Fruit fly (Drosophila melanogaster) whole organism, embryonic: ENCODE measurements around the gene eEF1alpha2.

ENCODE experiments used
- B-H2 ChIP-seq: fragments of 200-800 bp; sonication (Bioruptor generic); optimal IDR thresholded peaks from 2 replicates; lab custom pipeline; 2018; ENCODE audit warnings: missing biosample characterization, mild to moderate bottlenecking, missing genetic modification characterization
- BtbVII ChIP-seq: fragments of 200-800 bp; sonication (Bioruptor generic); optimal IDR thresholded peaks from 3 replicates; lab custom pipeline; 2017; ENCODE audit warnings: missing biosample characterization, mild to moderate bottlenecking, missing genetic modification characterization
- CG10979 ChIP-seq: fragments of 200-800 bp; sonication (Bioruptor generic); optimal IDR thresholded peaks from 2 replicates; lab custom pipeline; 2018; ENCODE audit warnings: missing biosample characterization, mild to moderate bottlenecking, missing genetic modification characterization, moderate library complexity
- CG12071 ChIP-seq: fragments of 200-800 bp; sonication (Bioruptor generic); optimal IDR thresholded peaks from 3 replicates; lab custom pipeline; 2018; ENCODE audit warnings: missing biosample characterization, mild to moderate bottlenecking, missing genetic modification characterization
- CG12236 ChIP-seq: fragments of 200-800 bp; sonication (Bioruptor generic); optimal IDR thresholded peaks from 2 replicates; lab custom pipeline; 2016; ENCODE audit warnings: missing biosample characterization, missing genetic modification characterization
- CG14441 ChIP-seq: fragments of 200-800 bp; sonication (Bioruptor generic); IDR thresholded peaks from 2 replicates; pipeline ENCODE4 v1.3.6; 2022; ENCODE audit warnings: missing biosample characterization, missing genetic modification characterization
- CG15479 ChIP-seq: fragments of 200-800 bp; sonication (Bioruptor generic); optimal IDR thresholded peaks from 3 replicates; lab custom pipeline; 2019; ENCODE audit warnings: missing biosample characterization, mild to moderate bottlenecking, missing genetic modification characterization, moderate library complexity
- CG16779 ChIP-seq: fragments of 200-800 bp; sonication (Bioruptor generic); IDR thresholded peaks from 2 replicates; pipeline ENCODE4 v1.3.6; 2022; ENCODE audit warnings: missing biosample characterization, missing genetic modification characterization
- CG16815 ChIP-seq: fragments of 200-800 bp; sonication (Bioruptor generic); optimal IDR thresholded peaks from 3 replicates; lab custom pipeline; 2017; ENCODE audit warnings: missing biosample characterization, mild to moderate bottlenecking, missing genetic modification characterization
- CG16863 ChIP-seq: fragments of 200-800 bp; sonication (Bioruptor generic); optimal IDR thresholded peaks from 3 replicates; lab custom pipeline; 2016; ENCODE audit warnings: missing biosample characterization, missing genetic modification characterization
- CG17385 ChIP-seq: fragments of 200-800 bp; sonication (Bioruptor generic); optimal IDR thresholded peaks from 3 replicates; lab custom pipeline; 2018; ENCODE audit warnings: missing biosample characterization, mild to moderate bottlenecking, missing genetic modification characterization
- CG1792 ChIP-seq: fragments of 200-800 bp; sonication (Bioruptor generic); optimal IDR thresholded peaks from 2 replicates; lab custom pipeline; 2016; ENCODE audit warnings: missing biosample characterization, missing genetic modification characterization
- CG30020 ChIP-seq: fragments of 200-800 bp; optimal IDR thresholded peaks from 2 replicates; lab custom pipeline; 2019; ENCODE audit warnings: missing biosample characterization, mild to moderate bottlenecking, missing genetic modification characterization, moderate library complexity
- CG3065 ChIP-seq: fragments of 200-800 bp; sonication (Bioruptor generic); optimal IDR thresholded peaks from 2 replicates; lab custom pipeline; 2016; ENCODE audit warnings: missing biosample characterization, missing genetic modification characterization
- CG31365 ChIP-seq: fragments of 200-800 bp; sonication (Bioruptor generic); optimal IDR thresholded peaks from 2 replicates; lab custom pipeline; 2018; ENCODE audit warnings: missing biosample characterization, mild to moderate bottlenecking, missing genetic modification characterization
- CG34422 ChIP-seq: fragments of 200-800 bp; sonication (Bioruptor generic); IDR thresholded peaks from 3 replicates; pipeline ENCODE4 v1.3.6; 2022; ENCODE audit warnings: missing biosample characterization, missing genetic modification characterization
- CG7556 ChIP-seq: fragments of 200-800 bp; sonication (Bioruptor generic); optimal IDR thresholded peaks from 2 replicates; lab custom pipeline; 2017; ENCODE audit warnings: missing biosample characterization, mild to moderate bottlenecking, missing genetic modification characterization
- CG7987 ChIP-seq: fragments of 200-800 bp; sonication (Bioruptor generic); optimal IDR thresholded peaks from 2 replicates; lab custom pipeline; 2018; ENCODE audit warnings: missing biosample characterization, mild to moderate bottlenecking, missing genetic modification characterization, moderate library complexity
- CG8388 ChIP-seq: fragments of 200-800 bp; sonication (Bioruptor generic); optimal IDR thresholded peaks from 2 replicates; lab custom pipeline; 2019; ENCODE audit warnings: missing biosample characterization, mild to moderate bottlenecking, missing genetic modification characterization, moderate library complexity
- CG9876 ChIP-seq: fragments of 200-800 bp; sonication (Bioruptor generic); optimal IDR thresholded peaks from 2 replicates; lab custom pipeline; 2016; ENCODE audit warnings: missing biosample characterization, missing genetic modification characterization
- Chrac-16 ChIP-seq: fragments of 200-800 bp; sonication (Bioruptor generic); optimal IDR thresholded peaks from 3 replicates; lab custom pipeline; 2016; ENCODE audit warnings: missing biosample characterization, missing genetic modification characterization
- Hmr ChIP-seq: fragments of 200-800 bp; sonication (Bioruptor generic); optimal IDR thresholded peaks from 3 replicates; lab custom pipeline; 2017; ENCODE audit warnings: mild to moderate bottlenecking, missing biosample characterization, missing genetic modification reagents, missing genetic modification characterization
- Hmx ChIP-seq: fragments of 200-800 bp; sonication (Bioruptor generic); optimal IDR thresholded peaks from 2 replicates; lab custom pipeline; 2016; ENCODE audit warnings: missing biosample characterization, missing genetic modification characterization
- Lhr ChIP-seq: fragments of 200-800 bp; sonication (Bioruptor generic); optimal IDR thresholded peaks from 3 replicates; lab custom pipeline; 2017; ENCODE audit warnings: mild to moderate bottlenecking, missing biosample characterization, missing genetic modification reagents, missing genetic modification characterization
- Lim3 ChIP-seq: fragments of 200-800 bp; sonication (Bioruptor generic); IDR thresholded peaks from 2 replicates; pipeline ENCODE4 v1.3.6; 2022; ENCODE audit warnings: missing biosample characterization, missing genetic modification characterization
- Max ChIP-seq: fragments of 200-800 bp; sonication (Bioruptor generic); optimal IDR thresholded peaks from 2 replicates; lab custom pipeline; 2016; ENCODE audit warnings: missing biosample characterization, mild to moderate bottlenecking, missing genetic modification characterization
- Mrtf ChIP-seq: fragments of 200-800 bp; sonication (Bioruptor generic); IDR thresholded peaks from 3 replicates; pipeline ENCODE4 v1.3.6; 2022; ENCODE audit warnings: missing biosample characterization, missing genetic modification characterization
- NC2β ChIP-seq: fragments of 200-800 bp; sonication (Bioruptor generic); optimal IDR thresholded peaks from 2 replicates; lab custom pipeline; 2016; ENCODE audit warnings: missing biosample characterization, missing genetic modification characterization
- NfI ChIP-seq: fragments of 200-800 bp; sonication (Bioruptor generic); optimal IDR thresholded peaks from 3 replicates; lab custom pipeline; 2018; ENCODE audit warnings: missing biosample characterization, mild to moderate bottlenecking, missing genetic modification characterization, moderate library complexity
- Ravus ChIP-seq: fragments of 200-800 bp; sonication (Bioruptor generic); IDR thresholded peaks from 2 replicates; pipeline ENCODE4 v1.3.6; 2022; ENCODE audit warnings: missing biosample characterization, missing genetic modification characterization
- Xrp1 ChIP-seq: fragments of 200-800 bp; sonication (Bioruptor generic); IDR thresholded peaks from 2 replicates; pipeline ENCODE4 v1.3.6; 2022; ENCODE audit warnings: missing biosample characterization, missing genetic modification characterization
- aop ChIP-seq: fragments of 200-800 bp; sonication (Bioruptor generic); IDR thresholded peaks from 2 replicates; pipeline ENCODE4 v1.3.6; 2022; ENCODE audit warnings: missing biosample characterization, missing genetic modification characterization
- ara ChIP-seq: fragments of 200-800 bp; sonication (Bioruptor generic); IDR thresholded peaks from 2 replicates; pipeline ENCODE4 v1.3.6; 2022; ENCODE audit warnings: missing biosample characterization, missing genetic modification characterization
- br ChIP-seq: fragments of >200 bp; optimal IDR thresholded peaks from 2 replicates; lab custom pipeline; 2017
- caup ChIP-seq: fragments of 200-800 bp; sonication (Bioruptor generic); optimal IDR thresholded peaks from 3 replicates; lab custom pipeline; 2017; ENCODE audit warnings: missing biosample characterization, mild to moderate bottlenecking, missing genetic modification characterization, moderate library complexity; ENCODE audit not compliant: severe bottlenecking
- corto ChIP-seq: fragments of 200-800 bp; sonication (Bioruptor generic); optimal IDR thresholded peaks from 2 replicates; lab custom pipeline; 2016; ENCODE audit warnings: missing biosample characterization, mild to moderate bottlenecking, missing genetic modification characterization, moderate library complexity
- dan ChIP-seq: fragments of 200-800 bp; sonication (Bioruptor generic); IDR thresholded peaks from 2 replicates; pipeline ENCODE4 v1.3.6; 2022; ENCODE audit warnings: missing biosample characterization, missing genetic modification characterization
- dati ChIP-seq: fragments of 200-800 bp; sonication (Bioruptor generic); IDR thresholded peaks from 2 replicates; pipeline ENCODE4 v1.3.6; 2022; ENCODE audit warnings: missing biosample characterization, missing genetic modification characterization
- dpn ChIP-seq, 2 experiments: fragments of 200-800 bp; sonication (Bioruptor generic); optimal IDR thresholded peaks; 3 replicates each; lab custom pipeline; 2016; ENCODE audit warnings: missing biosample characterization in 2 of 2, missing genetic modification characterization in 2 of 2
- esg ChIP-seq: fragments of 200-800 bp; sonication (Bioruptor generic); conservative IDR thresholded peaks from 2 replicates; pipeline ENCODE4 v1.3.6; 2022; ENCODE audit warnings: missing biosample characterization, missing genetic modification characterization
- exex ChIP-seq: fragments of 200-800 bp; sonication (Bioruptor generic); optimal IDR thresholded peaks from 4 replicates; lab custom pipeline; 2018; ENCODE audit warnings: missing biosample characterization, mild to moderate bottlenecking, missing genetic modification characterization, moderate library complexity
- gro ChIP-seq: fragments of 200-800 bp; sonication (Bioruptor generic); optimal IDR thresholded peaks from 2 replicates; lab custom pipeline; 2016; ENCODE audit warnings: missing biosample characterization, missing genetic modification characterization
- klu ChIP-seq: fragments of 200-800 bp; sonication (Bioruptor generic); IDR thresholded peaks from 2 replicates; pipeline ENCODE4 v1.3.6; 2022; ENCODE audit warnings: missing biosample characterization, missing genetic modification characterization
- maf-S ChIP-seq: fragments of 200-800 bp; sonication (Bioruptor generic); optimal IDR thresholded peaks from 2 replicates; lab custom pipeline; 2016; ENCODE audit warnings: missing biosample characterization, missing genetic modification characterization
- pho ChIP-seq: fragments of 200-800 bp; sonication (Bioruptor generic); optimal IDR thresholded peaks from 2 replicates; lab custom pipeline; 2016; ENCODE audit warnings: missing biosample characterization, missing genetic modification characterization
- psq ChIP-seq: fragments of 200-800 bp; sonication (Bioruptor generic); optimal IDR thresholded peaks from 2 replicates; lab custom pipeline; 2017; ENCODE audit warnings: missing biosample characterization, missing genetic modification characterization
- repo ChIP-seq: fragments of 200-800 bp; sonication (Bioruptor generic); optimal IDR thresholded peaks from 2 replicates; lab custom pipeline; 2016; ENCODE audit warnings: missing biosample characterization, missing genetic modification characterization
- sim ChIP-seq: fragments of 200-800 bp; sonication (Bioruptor generic); IDR thresholded peaks from 2 replicates; pipeline ENCODE4 v1.3.6; 2022; ENCODE audit warnings: missing biosample characterization, missing genetic modification characterization
- sna ChIP-seq: fragments of 200-800 bp; sonication (Bioruptor generic); IDR thresholded peaks from 2 replicates; pipeline ENCODE4 v1.3.6; 2022; ENCODE audit warnings: missing biosample characterization, missing genetic modification characterization; ENCODE audit not compliant: partially characterized antibody
- z ChIP-seq: fragments of 200-800 bp; sonication (Bioruptor generic); IDR thresholded peaks from 3 replicates; pipeline ENCODE4 v1.3.6; 2022; ENCODE audit warnings: missing biosample characterization, missing genetic modification characterization

Gene eEF1alpha2

dm6 chr3R:31776583-31777362 is 38.5 kb downstream of the eEF1alpha2 start, which contains the start of the genes CG2126 and faf (continued):
- TF ChIP-seq z (GFP tag; lab: Robert Waterston, UW) (no peak), CG16815 (GFP tag; lab: Kevin White, UChicago) (peak; percentile 54), br (no peak), esg (peak; percentile 50), CG12236 (GFP tag; lab: Kevin White, UChicago) (no peak), NfI (peak; percentile 78), exex (tag; lab: Kevin White, UChicago) (peak; percentile 53), CG31365 (tag; lab: Kevin White, UChicago) (no peak), CG30020 (tag; lab: Kevin White, UChicago) (peak; percentile 65), Xrp1 (GFP tag; lab: Robert Waterston, UW) (peak; percentile 77; the same call in 1 of the 2 replicates), CG34422 (GFP tag; lab: Robert Waterston, UW) (peak; percentile 80; the same call in 2 of the 3 replicates), CG3065 (GFP tag; lab: Kevin White, UChicago) (peak; percentile 21), Hmr (GFP tag; lab: Kevin White, UChicago) (peak; percentile 77), psq (GFP tag; lab: Kevin White, UChicago) (peak; percentile 35), Ravus (GFP tag; lab: Robert Waterston, UW) (peak; percentile 5; the same call in 1 of the 2 replicates), CG8388 (GFP tag; lab: Kevin White, UChicago) (peak; percentile 77), CG7556 (GFP tag; lab: Kevin White, UChicago) (peak; percentile 71), sna (GFP tag; lab: Robert Waterston, UW) (no peak), CG10979 (tag; lab: Kevin White, UChicago) (peak; percentile 72), dpn (GFP tag; optimal IDR thresholded peaks at IDR 0.05; lab: Kevin White, UChicago) (peak; percentile 64 to 85), Hmx (GFP tag; lab: Kevin White, UChicago) (no peak), klu (GFP tag; lab: Robert Waterston, UW) (peak; percentile 63; the same call in 1 of the 2 replicates), repo (GFP tag; lab: Kevin White, UChicago) (peak; percentile 17), CG16779 (no peak), Lim3 (GFP tag; lab: Robert Waterston, UW) (no peak), CG9876 (peak; percentile 12), gro (peak; percentile 48), B-H2 (GFP tag; lab: Kevin White, UChicago) (peak; percentile 84), maf-S (GFP tag; lab: Kevin White, UChicago) (peak; percentile 27), aop (no peak), CG7987 (GFP tag; lab: Kevin White, UChicago) (peak; percentile 36), Lhr (GFP tag; lab: Kevin White, UChicago) (peak; percentile 38), CG14441 (peak; percentile 76), sim (GFP tag; lab: Robert Waterston, UW) (0 out of 2 replicates have a peak, but pooled peaks have one; percentile 7), CG15479 (GFP tag; lab: Kevin White, UChicago) (no peak), Chrac-16 (peak; percentile 74), caup (peak; percentile 73), CG16863 (peak; percentile 13), pho (GFP tag; lab: Kevin White, UChicago) (peak; percentile 65), ara (GFP tag; lab: Robert Waterston, UW) (peak; percentile 62; the same call in 1 of the 2 replicates), Mrtf (GFP tag; lab: Robert Waterston, UW) (peak; percentile 47; the same call in 1 of the 3 replicates), dan (no peak), BtbVII (GFP tag; lab: Kevin White, UChicago) (peak; percentile 51), CG12071 (GFP tag; lab: Kevin White, UChicago) (peak; percentile 9), dati (no peak), NC2β (GFP tag; lab: Kevin White, UChicago) (peak; percentile 49), Max (peak; percentile 55), corto (GFP tag; lab: Kevin White, UChicago) (no peak), CG17385 (GFP tag; lab: Kevin White, UChicago) (peak; percentile 77), CG1792 (GFP tag; lab: Kevin White, UChicago) (no peak)
